Worm (Caenorhabditis elegans) whole organism, L4 larva: ENCODE results near the gene K02G10.5.

Source experiments
- F10B5.3 ChIP-seq: sonication (generic microtip); optimal IDR thresholded peaks from 2 replicates; lab custom pipeline; 2016; ENCODE audit warnings: mild to moderate bottlenecking, missing genetic modification characterization, missing compliant biosample characterization
- Y5F2A.4 ChIP-seq: fragments of 200-800 bp; sonication (Bioruptor generic); optimal IDR thresholded peaks from 2 replicates; lab custom pipeline; 2018; ENCODE audit warnings: mild to moderate bottlenecking, missing genetic modification characterization, missing compliant biosample characterization
- aha-1 ChIP-seq: fragments of 150-350 bp; peaks from one replicate; lab custom pipeline; 2014; ENCODE audit warnings: missing biosample characterization, missing genetic modification characterization
- ceh-82 ChIP-seq: sonication (generic microtip); optimal IDR thresholded peaks from 2 replicates; lab custom pipeline; 2017; ENCODE audit warnings: missing biosample characterization, missing genetic modification characterization
- egl-27 ChIP-seq: sonication (generic microtip); optimal IDR thresholded peaks from 3 replicates; lab custom pipeline; 2017; ENCODE audit warnings: missing biosample characterization, missing genetic modification reagents, missing genetic modification characterization
- jun-1 ChIP-seq: fragments of 150-350 bp; optimal IDR thresholded peaks from 2 replicates; lab custom pipeline; 2014; ENCODE audit warnings: missing biosample characterization, missing genetic modification reagents, missing genetic modification characterization
- madf-9 ChIP-seq: fragments of 200-800 bp; sonication (Bioruptor generic); conservative IDR thresholded peaks from 2 replicates; pipeline ENCODE4 v1.3.6; 2022; ENCODE audit warnings: missing genetic modification reagents, missing genetic modification characterization, missing compliant biosample characterization
- tra-1 ChIP-seq: fragments of 200-800 bp; sonication (Bioruptor generic); IDR thresholded peaks from 2 replicates; pipeline ENCODE4 v1.3.6; 2022; ENCODE audit warnings: missing genetic modification reagents, missing genetic modification characterization, missing compliant biosample characterization
- unc-130 ChIP-seq: sonication (generic microtip); optimal IDR thresholded peaks from 2 replicates; lab custom pipeline; 2016; ENCODE audit warnings: missing genetic modification reagents, missing genetic modification characterization, missing compliant biosample characterization

DNA sequence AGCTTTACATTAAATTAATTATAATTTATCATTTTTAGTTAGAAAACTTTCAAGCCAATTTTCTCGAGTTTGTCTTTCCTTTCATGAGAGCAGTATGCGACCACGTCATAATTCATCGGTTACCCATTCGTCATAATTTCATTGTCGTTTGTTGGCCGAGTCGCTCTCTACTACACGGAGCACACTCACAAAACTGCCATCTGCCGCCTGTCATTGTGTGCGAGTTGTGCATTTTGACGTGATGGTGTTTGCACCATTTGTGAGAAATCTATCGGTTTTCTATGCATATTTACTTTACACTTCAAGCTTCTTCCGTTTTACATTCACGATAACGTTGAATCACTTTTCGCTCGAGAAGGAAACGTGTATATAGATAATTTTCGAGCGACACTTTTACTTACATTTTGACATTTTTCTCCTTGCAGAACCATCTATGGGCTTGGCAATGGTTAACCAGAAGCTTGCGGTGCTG is 15.8 kb upstream of the K02G10.5 start, which contains the start of gene dhhc-10:
- no peak for TF ChIP-seq jun-1
- TF ChIP-seq tra-1 (GFP tag; lab: Robert Waterston, UW) = 0 out of 2 replicates have a peak, but pooled peaks have one; percentile 7
- no peak for TF ChIP-seq egl-27 (tag; lab: Kevin White, UChicago)
- TF ChIP-seq Y5F2A.4 (GFP tag; lab: Kevin White, UChicago) = no peak
- TF ChIP-seq F10B5.3 (tag; lab: Kevin White, UChicago) = no peak
- no peak for TF ChIP-seq ceh-82 (tag; lab: Kevin White, UChicago)
- TF ChIP-seq aha-1 (tag; lab: Kevin White, UChicago) = peak; percentile 69
- no peak for TF ChIP-seq unc-130
- TF ChIP-seq madf-9 (GFP tag; lab: Robert Waterston, UW) = 0 out of 2 replicates have a peak, but pooled peaks have one; percentile 12
